Worm (Caenorhabditis elegans) whole organism, L4 larva: ENCODE measurements around the gene C46C11.3.

Experiments
- F37D6.2 ChIP-seq: sonication (generic microtip); optimal IDR thresholded peaks from 2 replicates; lab custom pipeline; 2016; ENCODE audit warnings: mild to moderate bottlenecking, missing genetic modification characterization, missing compliant biosample characterization
- F49E8.2 ChIP-seq: sonication (generic microtip); optimal IDR thresholded peaks from 2 replicates; lab custom pipeline; 2016; ENCODE audit warnings: missing compliant biosample characterization, mild to moderate bottlenecking, missing genetic modification characterization, borderline replicate concordance
- T20F7.1 ChIP-seq: fragments of 200-800 bp; sonication (Bioruptor generic); optimal IDR thresholded peaks from 2 replicates; lab custom pipeline; 2018; ENCODE audit warnings: mild to moderate bottlenecking, missing genetic modification characterization, missing compliant biosample characterization
- T26A8.4 ChIP-seq: fragments of 200-800 bp; sonication (Bioruptor generic); IDR thresholded peaks from 2 replicates; pipeline ENCODE4 v1.3.6; 2022; ENCODE audit warnings: missing genetic modification characterization, missing compliant biosample characterization
- Y105C5A.15 ChIP-seq: fragments of 200-800 bp; sonication (Bioruptor generic); IDR thresholded peaks from 2 replicates; pipeline ENCODE4 v1.3.6; 2022; ENCODE audit warnings: missing genetic modification characterization, missing compliant biosample characterization
- ceh-28 ChIP-seq: fragments of 150-350 bp; optimal IDR thresholded peaks from 2 replicates; lab custom pipeline; 2014; ENCODE audit warnings: missing biosample characterization, missing genetic modification reagents, missing genetic modification characterization
- daf-16 ChIP-seq, 3 experiments: sonication (generic microtip); optimal IDR thresholded peaks; 2 replicates each; lab custom pipeline; 2016 to 2017; ENCODE audit warnings: missing genetic modification characterization in 3 of 3, missing genetic modification reagents in 3 of 3, mild to moderate bottlenecking in 2 of 3, missing compliant biosample characterization in 2 of 3, missing biosample characterization in 1 of 3, moderate library complexity in 1 of 3
- daf-19 ChIP-seq: fragments of 200-800 bp; sonication (Bioruptor generic); conservative IDR thresholded peaks from 2 replicates; pipeline ENCODE4 v1.3.6; 2022; ENCODE audit warnings: missing genetic modification characterization, missing compliant biosample characterization
- fkh-10 ChIP-seq: fragments of 150-350 bp; optimal IDR thresholded peaks from 2 replicates; lab custom pipeline; 2014; ENCODE audit warnings: missing biosample characterization, missing genetic modification reagents, missing genetic modification characterization
- hmg-1.1 ChIP-seq: fragments of 200-800 bp; sonication (Bioruptor generic); IDR thresholded peaks from 2 replicates; pipeline ENCODE4 v1.3.6; 2022; ENCODE audit warnings: missing genetic modification reagents, missing genetic modification characterization, missing compliant biosample characterization
- lin-15B ChIP-seq: fragments of 150-350 bp; sonication (generic microtip); optimal IDR thresholded peaks from 3 replicates; lab custom pipeline; 2014; ENCODE audit warnings: missing biosample characterization, missing genetic modification characterization
- madf-5 ChIP-seq, 2 experiments: fragments of 200-800 bp; sonication (Bioruptor generic); IDR thresholded peaks; 2 replicates each; pipeline ENCODE4 v1.3.6; 2022; ENCODE audit warnings: missing compliant biosample characterization in 2 of 2, missing genetic modification characterization in 2 of 2
- mxl-3 ChIP-seq: fragments of 200-800 bp; sonication (Bioruptor generic); optimal IDR thresholded peaks from 2 replicates; lab custom pipeline; 2018; ENCODE audit warnings: mild to moderate bottlenecking, missing genetic modification characterization, missing compliant biosample characterization
- nhr-11 ChIP-seq: fragments of 150-350 bp; optimal IDR thresholded peaks from 2 replicates; lab custom pipeline; 2014; ENCODE audit warnings: missing biosample characterization, missing genetic modification characterization
- nhr-42 ChIP-seq: fragments of 200-800 bp; sonication (Bioruptor generic); IDR thresholded peaks from 2 replicates; pipeline ENCODE4 v1.3.6; 2022; ENCODE audit warnings: missing genetic modification characterization, missing compliant biosample characterization
- nhr-76 ChIP-seq: fragments of 150-350 bp; optimal IDR thresholded peaks from 2 replicates; lab custom pipeline; 2014; ENCODE audit warnings: missing biosample characterization, missing genetic modification characterization
- saeg-2 ChIP-seq: fragments of 200-800 bp; sonication (Bioruptor generic); IDR thresholded peaks from 2 replicates; pipeline ENCODE4 v1.3.6; 2022; ENCODE audit warnings: missing genetic modification reagents, missing genetic modification characterization, missing compliant biosample characterization
- spr-3 ChIP-seq: fragments of 200-800 bp; sonication (Bioruptor generic); optimal IDR thresholded peaks from 2 replicates; lab custom pipeline; 2018; ENCODE audit warnings: mild to moderate bottlenecking, missing genetic modification characterization, missing compliant biosample characterization
- unc-130 ChIP-seq: sonication (generic microtip); optimal IDR thresholded peaks from 2 replicates; lab custom pipeline; 2016; ENCODE audit warnings: missing genetic modification reagents, missing genetic modification characterization, missing compliant biosample characterization
- unc-62 ChIP-seq, 3 experiments: fragments of 150-350 bp in 1 of 3; sonication (generic microtip); optimal IDR thresholded peaks in 2 of 3; peaks in 1 of 3; 1 replicate in 1 of 3; 2 replicates in 2 of 3; lab custom pipeline; 2014 to 2017; ENCODE audit warnings: missing biosample characterization in 3 of 3, missing genetic modification characterization in 3 of 3, missing genetic modification reagents in 3 of 3, missing genotype in 1 of 3
- vab-7 ChIP-seq: fragments of 200-800 bp; sonication (Bioruptor generic); IDR thresholded peaks from 2 replicates; pipeline ENCODE4 v1.3.6; 2022; ENCODE audit warnings: missing genetic modification reagents, missing genetic modification characterization, missing compliant biosample characterization
- zip-2 ChIP-seq: fragments of 150-350 bp; optimal IDR thresholded peaks from 2 replicates; lab custom pipeline; 2014; ENCODE audit warnings: missing biosample characterization, missing genetic modification characterization

The C46C11.3 gene

DNA sequence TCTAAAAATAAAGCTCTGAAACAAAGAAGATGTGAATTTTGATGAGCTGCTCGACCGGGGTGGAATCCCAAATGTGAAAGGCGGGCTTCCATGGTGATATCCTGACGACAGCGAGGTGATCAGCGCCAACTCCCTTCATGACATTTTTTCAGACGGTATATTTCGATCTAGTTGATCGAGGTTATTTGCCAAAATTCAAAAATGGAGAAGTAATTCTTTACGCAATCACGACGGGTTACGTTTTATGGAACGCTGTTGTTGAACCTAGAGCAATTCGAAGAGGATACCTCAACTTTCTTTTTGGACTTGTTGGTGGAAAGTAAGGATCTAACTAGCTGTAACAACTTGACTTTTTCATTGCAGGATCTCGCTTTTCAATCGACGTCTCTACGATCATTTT, 54.6 kb downstream of the C46C11.3 start:
- TF ChIP-seq F49E8.2 (tag; lab: Kevin White, UChicago) (no peak), unc-62 (GFP tag; optimal IDR thresholded peaks at IDR 0.05 in 1 of 2; lab: Kevin White, UChicago) (peak in 1 of 2 experiments; percentile 91), unc-62 (tag; optimal IDR thresholded peaks at IDR 0.05; lab: Kevin White, UChicago) (no peak), madf-5 (GFP tag; IDR thresholded peaks at IDR 0.05; lab: Robert Waterston, UW) (0 out of 4 replicates have a peak, but pooled peaks of 1 of the 2 experiments have one; percentile 46), mxl-3 (GFP tag; lab: Kevin White, UChicago) (no peak), spr-3 (no peak)

DNA sequence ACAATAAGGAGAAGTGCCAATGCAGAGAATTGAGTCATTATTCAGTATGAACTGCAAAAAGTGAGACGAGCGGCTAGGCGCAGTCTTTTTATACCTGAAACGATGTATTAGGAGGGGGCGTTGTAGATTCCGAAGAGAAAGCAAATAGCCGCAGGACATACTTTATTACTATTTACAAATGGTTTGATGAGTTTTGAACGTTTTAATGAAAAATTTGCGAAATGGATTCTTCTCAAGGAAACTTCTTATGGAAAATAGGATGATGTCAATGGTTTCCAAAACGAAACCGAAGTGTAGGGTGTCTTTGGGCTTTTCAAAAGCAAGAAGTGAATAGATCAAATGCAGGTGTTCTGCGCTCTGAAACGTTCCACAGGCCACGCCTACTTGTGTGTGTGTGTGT, 55.9 kb downstream of the C46C11.3 start, which contains the start of gene flp-11:
Gene flp-11, minus strand, starts transcription at position 101 of the 400 bp plus-strand sequence.
- TF ChIP-seq hmg-1.1 (GFP tag; lab: Robert Waterston, UW) (no peak), nhr-11 (tag; lab: Kevin White, UChicago) (no peak), nhr-76 (tag; lab: Kevin White, UChicago) (no peak), vab-7 (GFP tag; lab: Robert Waterston, UW) (no peak), daf-16 (GFP tag; optimal IDR thresholded peaks at IDR 0.05; lab: Kevin White, UChicago) (no peak), daf-16 (tag; optimal IDR thresholded peaks at IDR 0.05; lab: Kevin White, UChicago) (no peak), ceh-28 (no peak), zip-2 (no peak), nhr-42 (GFP tag; lab: Robert Waterston, UW) (no peak), fkh-10 (no peak), Y105C5A.15 (no peak), T20F7.1 (GFP tag; lab: Kevin White, UChicago) (no peak), F37D6.2 (tag; lab: Kevin White, UChicago) (no peak), T26A8.4 (GFP tag; lab: Robert Waterston, UW) (no peak), lin-15B (no peak), saeg-2 (GFP tag; lab: Robert Waterston, UW) (no peak), unc-130 (GFP tag; lab: Kevin White, UChicago) (no peak), daf-19 (GFP tag; lab: Robert Waterston, UW) (no peak)
